Worm (Caenorhabditis elegans) whole organism, late embryonic: ENCODE results near the gene vamp-8.

Source experiments
- ama-1 ChIP-seq: fragments of 150-350 bp; optimal IDR thresholded peaks from 2 replicates; lab custom pipeline; 2014
- ceh-18 ChIP-seq: sonication (generic microtip); optimal IDR thresholded peaks from 2 replicates; lab custom pipeline; 2016; ENCODE audit warnings: missing genetic modification characterization, missing compliant biosample characterization
- ceh-2 ChIP-seq: sonication (generic microtip); optimal IDR thresholded peaks from 2 replicates; lab custom pipeline; 2016; ENCODE audit warnings: missing genotype, missing genetic modification characterization, missing compliant biosample characterization
- ceh-24 ChIP-seq: sonication (generic microtip); optimal IDR thresholded peaks from 2 replicates; lab custom pipeline; 2016; ENCODE audit warnings: mild to moderate bottlenecking, missing genetic modification characterization, missing compliant biosample characterization
- ceh-31 ChIP-seq: sonication (generic microtip); optimal IDR thresholded peaks from 2 replicates; lab custom pipeline; 2016; ENCODE audit warnings: missing genetic modification characterization, missing compliant biosample characterization
- ceh-45 ChIP-seq: fragments of 200-800 bp; sonication (Bioruptor generic); IDR thresholded peaks from 2 replicates; pipeline ENCODE4 v1.3.6; 2022; ENCODE audit warnings: missing genetic modification reagents, missing genetic modification characterization, missing compliant biosample characterization
- ceh-48 ChIP-seq: sonication (generic microtip); optimal IDR thresholded peaks from 2 replicates; lab custom pipeline; 2016; ENCODE audit warnings: missing genetic modification characterization, inconsistent platforms, missing compliant biosample characterization
- elt-4 ChIP-seq: sonication (generic microtip); optimal IDR thresholded peaks from 2 replicates; lab custom pipeline; 2016; ENCODE audit warnings: missing genetic modification characterization, missing compliant biosample characterization
- fkh-10 ChIP-seq: fragments of 150-350 bp; optimal IDR thresholded peaks from 2 replicates; lab custom pipeline; 2014; ENCODE audit warnings: missing biosample characterization, missing genetic modification reagents, missing genetic modification characterization
- gmeb-2 ChIP-seq: sonication (generic microtip); optimal IDR thresholded peaks from 2 replicates; lab custom pipeline; 2016; ENCODE audit warnings: missing genetic modification characterization, inconsistent platforms, missing compliant biosample characterization
- hlh-30 ChIP-seq: sonication (generic microtip); optimal IDR thresholded peaks from 2 replicates; lab custom pipeline; 2017; ENCODE audit warnings: antibody characterized with exemption, missing genetic modification characterization, missing compliant biosample characterization; ENCODE audit not compliant: insufficient read depth
- hlh-8 ChIP-seq: sonication (generic microtip); optimal IDR thresholded peaks from 2 replicates; lab custom pipeline; 2016; ENCODE audit warnings: missing genotype, missing genetic modification characterization, missing compliant biosample characterization
- lim-6 ChIP-seq: sonication (generic microtip); optimal IDR thresholded peaks from 2 replicates; lab custom pipeline; 2016; ENCODE audit warnings: missing genetic modification characterization, missing compliant biosample characterization
- lin-11 ChIP-seq: fragments of 200-800 bp; sonication (Bioruptor generic); optimal IDR thresholded peaks from 2 replicates; lab custom pipeline; 2018; ENCODE audit warnings: mild to moderate bottlenecking, missing genetic modification characterization, missing compliant biosample characterization
- nfya-1 ChIP-seq: sonication (generic microtip); optimal IDR thresholded peaks from 2 replicates; lab custom pipeline; 2017; ENCODE audit warnings: missing genetic modification characterization, mild to moderate bottlenecking, missing compliant biosample characterization, antibody characterized with exemption, moderate library complexity
- npax-4 ChIP-seq: sonication (generic microtip); optimal IDR thresholded peaks from 2 replicates; lab custom pipeline; 2016; ENCODE audit warnings: missing genetic modification characterization, missing compliant biosample characterization
- odd-2 ChIP-seq: sonication (generic microtip); optimal IDR thresholded peaks from 2 replicates; lab custom pipeline; 2017; ENCODE audit warnings: antibody characterized with exemption, mild to moderate bottlenecking, missing genetic modification characterization, missing compliant biosample characterization
- pag-3 ChIP-seq: sonication (generic microtip); optimal IDR thresholded peaks from 2 replicates; lab custom pipeline; 2016; ENCODE audit warnings: missing compliant biosample characterization, missing genetic modification characterization, borderline replicate concordance
- pax-1 ChIP-seq: fragments of 150-350 bp; optimal IDR thresholded peaks from 2 replicates; lab custom pipeline; 2014; ENCODE audit warnings: missing biosample characterization, missing genetic modification characterization
- pqm-1 ChIP-seq: sonication (generic microtip); optimal IDR thresholded peaks from 2 replicates; lab custom pipeline; 2016; ENCODE audit warnings: missing genetic modification characterization, missing compliant biosample characterization
- pros-1 ChIP-seq: fragments of 150-350 bp; optimal IDR thresholded peaks from 2 replicates; lab custom pipeline; 2014; ENCODE audit warnings: missing biosample characterization, missing genetic modification reagents, missing genetic modification characterization
- ref-2 ChIP-seq: sonication (generic microtip); optimal IDR thresholded peaks from 2 replicates; lab custom pipeline; 2016; ENCODE audit warnings: missing genetic modification characterization, missing compliant biosample characterization
- rnt-1 ChIP-seq: sonication (generic microtip); optimal IDR thresholded peaks from 2 replicates; lab custom pipeline; 2016; ENCODE audit warnings: missing genetic modification characterization, missing compliant biosample characterization
- sdc-2 ChIP-seq: sonication (generic microtip); optimal IDR thresholded peaks from 2 replicates; lab custom pipeline; 2016; ENCODE audit warnings: missing genotype, missing genetic modification characterization, missing compliant biosample characterization
- sox-4 ChIP-seq: sonication (generic microtip); optimal IDR thresholded peaks from 2 replicates; lab custom pipeline; 2017; ENCODE audit warnings: mild to moderate bottlenecking, missing genetic modification characterization, inconsistent platforms, missing compliant biosample characterization
- syd-9 ChIP-seq: sonication (generic microtip); optimal IDR thresholded peaks from 2 replicates; lab custom pipeline; 2016; ENCODE audit warnings: mild to moderate bottlenecking, missing genetic modification characterization, moderate library complexity, missing compliant biosample characterization
- tbx-2 ChIP-seq: sonication (generic microtip); optimal IDR thresholded peaks from 2 replicates; lab custom pipeline; 2016; ENCODE audit warnings: missing genetic modification characterization, missing compliant biosample characterization
- unc-42 ChIP-seq: sonication (generic microtip); optimal IDR thresholded peaks from 2 replicates; lab custom pipeline; 2016; ENCODE audit warnings: missing genotype, missing genetic modification characterization, missing compliant biosample characterization

The vamp-8 gene

ce11 chrIV:13880803-13881202, 15.8 kb upstream of the vamp-8 start:
- TF ChIP-seq ceh-48: no peak
- TF ChIP-seq hlh-30 (tag; lab: Kevin White, UChicago): peak; percentile 76
- TF ChIP-seq ceh-24 (tag; lab: Kevin White, UChicago): no peak

- TF ChIP-seq ceh-31 (tag; lab: Kevin White, UChicago): no peak
Observed at ce11 chrIV:13880370-13880769, 15.4 kb upstream of the vamp-8 start.

- TF ChIP-seq lim-6 (tag; lab: Kevin White, UChicago): no peak
- TF ChIP-seq pros-1: no peak
- TF ChIP-seq npax-4: no peak
- TF ChIP-seq sdc-2 (tag; lab: Kevin White, UChicago): no peak
- no peak for TF ChIP-seq ceh-2 (tag; lab: Kevin White, UChicago)
- no peak for TF ChIP-seq pag-3
Observed at ce11 chrIV:13879851-13880250, 14.9 kb upstream of the vamp-8 start, which contains the start of gene B0513.4. Gene B0513.4, plus strand, starts transcription at chrIV:13880151.

- TF ChIP-seq hlh-30 (tag; lab: Kevin White, UChicago) (no peak), syd-9 (no peak), nfya-1 (tag; lab: Kevin White, UChicago) (peak; percentile 64), pqm-1 (tag; lab: Kevin White, UChicago) (no peak)
Observed at ce11 chrIV:13878738-13879137, 13.7 kb upstream of the vamp-8 start.

DNA sequence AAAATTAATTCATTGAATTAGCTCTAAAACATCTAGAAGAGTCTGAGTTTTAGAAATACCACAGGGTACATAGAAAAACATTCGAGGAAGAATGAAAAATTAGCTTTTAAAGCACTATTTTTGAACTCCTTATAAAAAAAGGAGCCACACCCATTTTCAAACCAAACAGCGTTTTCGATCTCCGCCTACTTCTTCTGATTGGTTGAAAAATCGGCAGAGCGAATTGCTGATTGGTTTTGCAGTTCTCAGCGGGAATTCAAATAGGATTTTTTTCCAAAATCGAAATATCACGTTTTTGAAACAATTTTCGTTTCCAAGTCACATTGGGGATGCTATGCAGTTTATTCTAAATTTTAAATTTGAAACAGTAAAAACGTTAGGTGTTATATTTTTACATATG, 13.1 kb upstream of the vamp-8 start:
- TF ChIP-seq hlh-8 (no peak), nfya-1 (tag; lab: Kevin White, UChicago) (peak; percentile 39)

ce11 chrIV:13877707-13878106, 12.7 kb upstream of the vamp-8 start:
- peak; percentile 34 for TF ChIP-seq ceh-31 (tag; lab: Kevin White, UChicago)
- TF ChIP-seq pax-1: no peak
- TF ChIP-seq nfya-1 (tag; lab: Kevin White, UChicago): peak; percentile 8
- peak; percentile 51 for TF ChIP-seq ceh-18 (tag; lab: Kevin White, UChicago)
- TF ChIP-seq unc-42: peak; percentile 59
- TF ChIP-seq lin-11 (tag; lab: Kevin White, UChicago): no peak
- TF ChIP-seq tbx-2: peak; percentile 20
- TF ChIP-seq ref-2: no peak
- no peak for TF ChIP-seq gmeb-2 (tag; lab: Kevin White, UChicago)
- no peak for TF ChIP-seq rnt-1 (tag; lab: Kevin White, UChicago)
- TF ChIP-seq, all 69 proteins: peak for 5

DNA sequence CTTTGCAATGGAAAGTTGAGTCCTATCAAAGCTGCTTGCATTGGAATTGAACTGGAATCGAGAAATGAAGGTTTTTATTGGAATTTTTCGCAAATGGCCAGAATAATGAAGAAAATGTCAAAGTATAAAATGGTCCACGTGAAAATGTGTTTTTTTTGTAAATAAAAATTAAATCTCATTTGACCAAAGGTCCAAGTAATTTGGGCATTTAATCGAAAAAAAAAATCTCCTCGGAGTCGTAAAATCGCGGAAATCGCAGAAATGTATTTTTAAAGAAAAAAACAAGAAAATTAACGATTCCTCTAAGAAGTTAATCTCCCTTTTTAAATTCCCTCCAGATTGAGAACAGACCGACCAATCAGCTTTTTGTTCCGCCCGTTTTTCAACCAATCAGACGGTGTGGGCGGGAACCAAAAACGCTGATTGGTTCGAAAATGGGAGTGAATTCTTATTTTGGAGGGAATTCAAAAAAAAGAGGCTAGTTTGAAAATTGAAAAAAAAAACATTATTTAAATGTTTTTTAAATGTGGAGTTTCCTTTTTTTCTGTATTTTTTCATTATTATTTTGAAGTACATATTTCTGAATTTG, 11.7 kb upstream of the vamp-8 start, which contains the start of gene prdh-1:
Gene prdh-1, minus strand, starts transcription at position 51 of the 589 bp plus-strand sequence.
- TF ChIP-seq ama-1 (lab: Kevin White, UChicago): no peak
- no peak for TF ChIP-seq fkh-10
- no peak for TF ChIP-seq sox-4 (tag; lab: Kevin White, UChicago)
- TF ChIP-seq rnt-1 (tag; lab: Kevin White, UChicago): no peak
- peak; percentile 90 for TF ChIP-seq nfya-1 (tag; lab: Kevin White, UChicago)
- TF ChIP-seq, all 69 proteins: peak for 1

DNA sequence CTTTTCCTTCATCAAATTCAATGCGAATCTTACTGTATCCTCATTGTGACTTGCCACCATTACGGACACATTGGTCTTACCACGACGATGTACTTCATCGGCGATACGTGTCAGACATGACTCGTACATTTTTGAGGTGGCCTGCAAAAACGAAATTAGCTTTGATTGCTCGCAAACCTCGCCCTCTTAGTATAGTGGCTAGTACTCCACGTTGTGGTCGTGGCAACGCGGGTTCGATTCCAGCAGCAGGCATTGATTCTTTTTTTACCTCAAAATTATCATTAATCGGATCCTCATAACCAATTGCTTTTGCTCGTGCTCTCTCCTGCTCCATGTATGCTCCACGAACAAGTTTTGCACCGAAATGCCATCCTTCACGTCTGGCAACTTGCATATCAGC, 5.1 kb upstream of the vamp-8 start:
- TF ChIP-seq elt-4 (tag; lab: Kevin White, UChicago) (no peak), odd-2 (no peak), ceh-45 (GFP tag; lab: Robert Waterston, UW) (no peak), gmeb-2 (tag; lab: Kevin White, UChicago) (no peak)
